Fruit fly (Drosophila melanogaster): Measurements from ENCODE around the gene Cipc.

DNA sequence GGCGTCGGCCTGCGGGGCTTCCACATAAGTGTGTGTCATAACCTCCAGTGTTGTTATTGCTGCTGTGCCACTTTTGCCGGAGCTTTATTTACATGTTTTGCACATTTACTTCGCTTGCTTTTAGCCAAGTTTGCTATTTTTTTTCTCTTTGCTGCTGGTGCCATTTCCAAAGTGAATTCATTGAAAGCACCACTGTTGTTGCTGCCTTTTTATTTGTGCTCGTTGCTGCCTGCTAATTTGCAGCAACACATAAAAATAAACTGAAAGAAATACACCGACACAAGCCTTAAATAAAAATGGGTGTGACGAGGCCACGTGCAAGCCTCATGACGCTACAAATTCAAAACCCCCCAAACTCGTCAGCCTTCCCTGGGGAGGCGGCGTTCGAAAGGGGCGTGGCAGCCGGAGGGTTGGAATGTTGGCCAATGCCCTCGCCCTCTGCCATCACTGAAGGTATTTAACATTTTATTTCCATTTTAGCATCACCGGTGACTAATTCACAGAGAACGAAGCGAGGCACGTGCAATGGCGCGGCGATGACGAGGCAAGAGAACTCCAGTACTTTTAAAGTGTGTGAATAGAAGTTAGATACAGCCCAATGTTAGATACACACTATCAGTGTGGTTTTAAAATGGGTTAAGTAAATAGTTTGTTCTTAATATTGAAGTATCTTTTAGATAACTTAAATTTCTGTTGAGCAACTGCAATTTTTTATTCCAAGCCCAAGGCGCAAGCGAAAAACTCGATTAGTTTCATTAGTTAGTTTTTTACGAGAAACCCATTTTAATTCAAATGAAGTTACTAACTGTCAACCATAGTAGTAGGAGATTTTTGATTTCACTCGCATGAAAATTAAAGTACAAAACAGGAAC lies 19.4 kb downstream of the Cipc start, which contains the start of gene CG14556:
- no peak for TF ChIP-seq EcR (GFP tag; optimal IDR thresholded peaks at IDR 0.05)
- TF ChIP-seq CG8478 (optimal IDR thresholded peaks at IDR 0.05): no peak
- TF ChIP-seq pan (optimal IDR thresholded peaks at IDR 0.05): no peak
- TF ChIP-seq psq (optimal IDR thresholded peaks at IDR 0.05): no peak
- no peak for TF ChIP-seq usp (GFP tag; optimal IDR thresholded peaks at IDR 0.05)

Data from whole organism.